Fruit fly (Drosophila melanogaster) whole organism: ENCODE data around the gene Dic61B.

Source experiments
- CG8478 ChIP-seq: fragments of >200 bp; optimal IDR thresholded peaks from 2 replicates; lab custom pipeline; 2018; ENCODE audit warnings: inconsistent platforms
- Dll ChIP-seq: fragments of >200 bp; optimal IDR thresholded peaks from 2 replicates; lab custom pipeline; 2017
- EcR ChIP-seq, 2 experiments: fragments of >200 bp; optimal IDR thresholded peaks; 2 replicates each; lab custom pipeline; 2017; ENCODE audit warnings: missing biosample characterization in 2 of 2, missing genetic modification characterization in 2 of 2, missing genetic modification reagents in 2 of 2
- pan ChIP-seq: fragments of >200 bp; optimal IDR thresholded peaks from 2 replicates; lab custom pipeline; 2017
- psq ChIP-seq: fragments of >200 bp; optimal IDR thresholded peaks from 2 replicates; lab custom pipeline; 2017

- TF ChIP-seq psq (lab: Kevin White, UChicago) (no peak), CG8478 (lab: Kevin White, UChicago) (no peak), EcR (GFP tag; optimal IDR thresholded peaks at IDR 0.05; lab: Kevin White, UChicago) (no peak), Dll (lab: Kevin White, UChicago) (no peak), pan (no peak)
Measured at dm6 chr3L:171729-172128, 19.3 kb upstream of the Dic61B start.
